Worm (Caenorhabditis elegans): Measurements from ENCODE around the gene F23D12.1.

Gene F23D12.1

DNA sequence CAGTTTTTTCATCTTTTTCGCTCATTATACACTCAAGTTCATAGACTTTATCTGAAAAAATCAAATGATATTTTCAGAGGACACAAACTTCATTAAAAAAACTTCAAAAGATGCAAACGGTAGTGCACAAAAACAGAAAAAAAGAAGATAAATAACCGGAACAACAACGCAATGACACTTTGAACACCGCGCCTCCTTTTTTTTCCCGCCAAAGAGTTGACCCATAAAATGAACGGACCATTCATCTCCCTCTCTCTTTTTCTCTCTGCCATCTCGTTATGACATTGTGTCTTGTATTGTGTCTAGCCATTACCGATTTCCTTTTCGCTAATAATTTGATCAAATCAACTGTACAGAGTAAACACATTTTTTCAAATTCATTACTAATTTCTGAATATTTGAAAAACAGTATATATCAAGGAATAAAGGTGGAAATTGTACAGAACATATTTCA lies 6.4 kb downstream of the F23D12.1 start, which contains the start of gene F23D12.2:
F23D12.2 (minus strand) TSS at position 51 of the 454 bp plus-strand sequence.
- no peak for TF ChIP-seq egl-5 (tag; optimal IDR thresholded peaks at IDR 0.05)
- no peak for TF ChIP-seq nhr-12 (tag; optimal IDR thresholded peaks at IDR 0.05)

DNA sequence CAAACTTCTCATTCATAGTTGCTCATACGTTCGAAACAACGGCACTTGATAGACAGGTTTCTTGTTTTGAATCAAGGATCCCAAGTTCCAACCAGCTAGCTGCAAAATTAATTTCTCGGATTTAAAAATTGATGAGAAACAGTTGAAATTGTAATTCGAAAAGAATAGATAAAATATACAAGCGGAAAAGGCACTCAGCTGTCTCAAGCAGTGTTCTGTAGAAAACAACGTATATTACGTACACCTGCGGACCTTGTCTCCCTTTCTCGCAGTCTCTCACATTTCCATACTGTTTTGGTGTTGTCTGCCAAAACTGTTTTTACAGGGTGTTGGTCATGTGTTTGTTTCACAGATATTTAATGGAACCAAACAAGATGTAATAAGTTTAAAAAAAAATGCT lies 12.3 kb downstream of the F23D12.1 start, which contains the start of gene F23D12.10:
F23D12.10 (minus strand) TSS at position 101 of the 400 bp plus-strand sequence.
- TF ChIP-seq tbx-2 (tag; optimal IDR thresholded peaks at IDR 0.05) = no peak
- no peak for TF ChIP-seq egl-27 (tag; optimal IDR thresholded peaks at IDR 0.05)

DNA sequence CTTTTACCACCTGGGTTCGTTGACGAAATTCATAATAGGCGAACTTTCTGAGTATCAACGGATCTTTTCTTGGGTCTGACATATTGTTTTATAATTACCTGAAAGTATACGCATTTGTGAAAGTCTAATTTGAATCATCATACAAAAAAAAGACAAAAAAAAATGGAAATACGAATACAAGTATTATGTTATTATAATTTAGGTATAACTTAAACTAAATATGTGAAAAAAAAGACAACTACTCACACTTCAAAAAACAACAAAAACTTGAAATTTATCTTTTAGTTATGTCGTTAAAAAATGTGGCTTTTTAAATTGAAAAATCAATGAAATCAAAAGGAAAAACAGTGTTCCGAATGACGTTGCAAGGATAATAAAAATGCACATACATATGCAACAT lies 15.2 kb downstream of the F23D12.1 start, which contains the start of gene fbxa-179:
fbxa-179 (minus strand) TSS at position 101 of the 400 bp plus-strand sequence.
- TF ChIP-seq ceh-16 (tag; optimal IDR thresholded peaks at IDR 0.05) (no peak), ztf-11 (tag; optimal IDR thresholded peaks at IDR 0.05) (no peak), jun-1 (tag; optimal IDR thresholded peaks at IDR 0.05) (no peak), nhr-77 (tag; optimal IDR thresholded peaks at IDR 0.05) (no peak), lin-15B (tag; optimal IDR thresholded peaks at IDR 0.05) (no peak), egl-5 (tag; optimal IDR thresholded peaks at IDR 0.05) (no peak), elt-1 (tag; optimal IDR thresholded peaks at IDR 0.05) (no peak), hmg-11 (tag; optimal IDR thresholded peaks at IDR 0.05) (no peak)

DNA sequence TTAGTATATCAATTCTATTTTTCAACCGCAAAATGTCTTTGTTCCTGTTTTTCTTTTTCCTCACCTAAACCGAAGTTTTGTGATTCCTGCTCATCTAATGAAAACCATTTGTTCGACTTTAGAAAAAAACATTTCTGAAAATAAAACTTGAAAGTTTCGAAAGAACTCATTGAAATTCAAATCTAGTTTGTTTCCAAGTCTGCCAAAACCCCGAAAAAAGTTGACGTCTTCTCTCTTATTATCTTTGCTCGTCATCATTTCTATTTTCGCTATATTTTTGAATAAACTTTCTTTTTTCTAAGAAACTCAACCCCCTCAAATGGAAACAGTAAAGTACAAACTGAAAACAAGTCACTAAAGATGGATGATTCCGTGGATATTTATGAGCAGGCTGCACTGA lies 22.1 kb downstream of the F23D12.1 start, which contains the start of gene frpr-17:
frpr-17 (plus strand) TSS at position 301 of the 400 bp plus-strand sequence.
- TF ChIP-seq ceh-82 (tag; optimal IDR thresholded peaks at IDR 0.05) = no peak
- TF ChIP-seq ceh-16 (tag; optimal IDR thresholded peaks at IDR 0.05) = no peak
- no peak for TF ChIP-seq aly-2 (tag; optimal IDR thresholded peaks at IDR 0.05)
- no peak for TF ChIP-seq nhr-28 (tag; optimal IDR thresholded peaks at IDR 0.05)
- TF ChIP-seq zag-1 (tag; optimal IDR thresholded peaks at IDR 0.05) = no peak
- no peak for TF ChIP-seq egl-27 (tag; optimal IDR thresholded peaks at IDR 0.05)
- TF ChIP-seq daf-12 (tag; optimal IDR thresholded peaks at IDR 0.05) = no peak
- no peak for TF ChIP-seq nhr-12 (tag; optimal IDR thresholded peaks at IDR 0.05)
- no peak for TF ChIP-seq nhr-67 (tag; optimal IDR thresholded peaks at IDR 0.05)
- no peak for TF ChIP-seq unc-39 (tag; optimal IDR thresholded peaks at IDR 0.05)
- no peak for TF ChIP-seq pha-4 (tag; optimal IDR thresholded peaks at IDR 0.05)
- TF ChIP-seq mdl-1 (tag; optimal IDR thresholded peaks at IDR 0.05) = no peak
- TF ChIP-seq ZK546.5 (tag; optimal IDR thresholded peaks at IDR 0.05) = no peak
- TF ChIP-seq ama-1 (optimal IDR thresholded peaks at IDR 0.05) = no peak

DNA sequence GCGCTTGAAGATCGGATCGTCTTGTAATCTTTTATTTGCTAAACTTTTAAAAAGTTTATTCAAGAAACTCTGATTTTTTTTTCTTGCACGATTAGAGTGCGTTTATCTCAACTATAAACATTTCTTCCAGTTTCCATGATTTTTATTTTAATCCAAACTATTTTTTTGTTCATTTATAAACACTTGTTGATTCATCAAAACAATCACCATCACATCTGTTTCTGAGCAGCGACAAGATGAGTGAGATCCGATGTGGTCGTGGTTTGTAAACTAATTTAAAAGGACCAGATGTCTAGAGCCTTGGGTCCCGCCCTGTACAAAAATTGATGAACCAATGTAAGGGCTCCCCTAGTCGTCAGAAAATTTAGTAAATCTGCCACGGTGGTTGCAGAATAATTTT lies 26.7 kb downstream of the F23D12.1 start:
- TF ChIP-seq nhr-76 (tag; optimal IDR thresholded peaks at IDR 0.05) = no peak

DNA sequence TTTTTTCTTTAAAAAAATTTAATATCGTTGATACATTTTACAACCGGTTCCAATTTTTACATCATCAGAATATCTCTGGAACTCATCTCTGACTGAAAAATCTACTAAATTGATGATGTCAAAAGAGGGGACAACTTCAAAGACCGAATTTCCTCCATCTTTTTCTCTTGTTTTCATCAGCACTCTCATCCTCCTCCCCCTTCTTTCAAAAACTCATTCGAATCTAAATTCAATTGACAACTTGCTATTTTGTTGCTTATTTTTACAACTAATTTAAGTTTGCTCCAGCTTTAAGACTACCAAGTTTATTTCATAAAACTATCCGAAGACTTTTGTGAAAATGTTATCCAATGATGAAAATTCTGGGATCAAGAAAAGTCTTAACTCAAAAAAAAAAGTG lies 28.9 kb downstream of the F23D12.1 start:
- TF ChIP-seq ama-1 (optimal IDR thresholded peaks at IDR 0.05) (no peak), nhr-67 (tag; optimal IDR thresholded peaks at IDR 0.05) (no peak), ztf-11 (tag; optimal IDR thresholded peaks at IDR 0.05) (no peak), snpc-4 (tag; optimal IDR thresholded peaks at IDR 0.05) (no peak), hmg-11 (tag; optimal IDR thresholded peaks at IDR 0.05) (no peak), ceh-9 (tag; optimal IDR thresholded peaks at IDR 0.05) (no peak), nhr-25 (tag; optimal IDR thresholded peaks at IDR 0.05) (no peak)

DNA sequence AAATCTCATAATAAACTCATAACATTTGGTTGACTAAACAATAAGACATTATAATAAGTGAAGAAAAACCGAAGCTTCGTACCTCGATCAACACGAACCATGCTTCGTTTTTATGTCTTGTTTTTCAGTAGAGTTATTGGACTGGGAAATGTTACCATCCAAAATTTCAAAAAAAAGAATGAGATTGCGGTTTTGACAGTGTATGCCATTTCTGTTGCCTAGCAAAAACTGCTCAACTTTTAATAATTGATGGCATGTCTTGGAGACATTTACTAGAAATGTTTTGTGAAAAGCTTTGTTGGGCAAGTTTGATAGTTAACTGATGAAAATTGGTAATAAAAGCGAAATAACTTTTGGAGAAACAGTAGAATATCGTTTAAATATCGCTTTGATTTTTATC lies 32.7 kb downstream of the F23D12.1 start, which contains the start of gene Y60A9.1:
Y60A9.1 (minus strand) TSS at position 101 of the 400 bp plus-strand sequence.
- TF ChIP-seq ama-1 (optimal IDR thresholded peaks at IDR 0.05) = no peak
- TF ChIP-seq ceh-9 (tag; optimal IDR thresholded peaks at IDR 0.05) = no peak
- TF ChIP-seq elt-3 (tag; optimal IDR thresholded peaks at IDR 0.05) = no peak

DNA sequence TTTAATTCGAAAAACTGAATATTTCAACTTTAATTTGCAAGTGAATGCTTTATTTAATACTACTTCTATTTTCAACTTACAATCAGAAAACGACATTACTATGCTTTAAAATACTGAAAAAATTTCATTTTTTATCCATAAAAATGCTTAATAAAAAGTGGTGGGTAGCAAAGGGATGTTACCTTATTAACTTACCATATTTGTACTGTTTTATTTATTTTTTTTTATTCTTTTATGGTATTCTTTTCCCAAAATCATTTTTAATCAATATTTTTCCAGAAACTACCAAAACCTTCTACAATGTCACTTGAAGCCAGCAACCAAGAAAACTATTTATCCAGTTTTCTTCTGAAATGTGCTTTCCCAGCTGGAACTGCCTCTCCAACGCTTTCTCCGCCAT lies 45.0 kb downstream of the F23D12.1 start, which contains the start of gene Y60A9.3:
Y60A9.3 (plus strand) TSS at position 301 of the 400 bp plus-strand sequence.
- TF ChIP-seq ZK546.5 (tag; optimal IDR thresholded peaks at IDR 0.05) = no peak
- TF ChIP-seq mdl-1 (tag; optimal IDR thresholded peaks at IDR 0.05) = no peak
- no peak for TF ChIP-seq unc-62 (GFP tag; optimal IDR thresholded peaks at IDR 0.05)
- no peak for TF ChIP-seq jun-1 (tag; optimal IDR thresholded peaks at IDR 0.05)
- no peak for TF ChIP-seq ceh-82 (tag; optimal IDR thresholded peaks at IDR 0.05)
- no peak for TF ChIP-seq unc-39 (tag; optimal IDR thresholded peaks at IDR 0.05)
- no peak for TF ChIP-seq lin-39 (tag; optimal IDR thresholded peaks at IDR 0.05)
- TF ChIP-seq nhr-43 (tag; optimal IDR thresholded peaks at IDR 0.05; ENCODE audit: poor library complexity, severe bottlenecking) = no peak
- TF ChIP-seq egl-27 (tag; optimal IDR thresholded peaks at IDR 0.05) = no peak
- TF ChIP-seq nhr-237 (tag; optimal IDR thresholded peaks at IDR 0.05) = no peak
- TF ChIP-seq ceh-28 (tag; optimal IDR thresholded peaks at IDR 0.05) = no peak
- no peak for TF ChIP-seq lin-15B (tag; optimal IDR thresholded peaks at IDR 0.05)
- no peak for TF ChIP-seq egl-5 (tag; optimal IDR thresholded peaks at IDR 0.05)
- no peak for TF ChIP-seq daf-12 (tag; optimal IDR thresholded peaks at IDR 0.05)
- TF ChIP-seq eor-1 (tag; optimal IDR thresholded peaks at IDR 0.05) = no peak
- TF ChIP-seq sea-2 (GFP tag; optimal IDR thresholded peaks at IDR 0.05) = no peak
- no peak for TF ChIP-seq nhr-11 (tag; optimal IDR thresholded peaks at IDR 0.05)
- no peak for TF ChIP-seq fkh-10 (GFP tag; optimal IDR thresholded peaks at IDR 0.05)
- TF ChIP-seq ama-1 (optimal IDR thresholded peaks at IDR 0.05) = no peak
- no peak for TF ChIP-seq elt-3 (tag; optimal IDR thresholded peaks at IDR 0.05)

Data from whole organism, L3 larva.